Fruit fly (Drosophila melanogaster) whole organism, embryonic: ENCODE data around the gene CG10137.

ENCODE experiments used
- Awh ChIP-seq: fragments of 200-800 bp; sonication (Bioruptor generic); IDR thresholded peaks from 2 replicates; pipeline ENCODE4, ENCODE4 v1.3.6; 2022; ENCODE audit warnings: missing biosample characterization, missing genetic modification characterization
- Bgb ChIP-seq: fragments of 200-800 bp; sonication (Bioruptor generic); IDR thresholded peaks from 2 replicates; pipeline ENCODE4 v1.3.6; 2022; ENCODE audit warnings: missing biosample characterization, missing genetic modification characterization; ENCODE audit not compliant: partially characterized antibody
- Blimp-1 ChIP-seq: fragments of 200-800 bp; sonication (Bioruptor generic); optimal IDR thresholded peaks from 3 replicates; lab custom pipeline; 2018; ENCODE audit warnings: missing biosample characterization, missing genetic modification characterization, mild to moderate bottlenecking, moderate library complexity, missing genetic modification reagents
- CG11696 ChIP-seq: fragments of 200-800 bp; sonication (Bioruptor generic); IDR thresholded peaks from 2 replicates; pipeline ENCODE4 v1.3.6; 2022; ENCODE audit warnings: missing biosample characterization, missing genetic modification characterization
- CG14667 ChIP-seq: fragments of 200-800 bp; sonication (Bioruptor generic); IDR thresholded peaks from 2 replicates; pipeline ENCODE4 v1.3.6; 2022; ENCODE audit warnings: missing biosample characterization, missing genetic modification characterization
- CG15073 ChIP-seq: fragments of 200-800 bp; sonication (Bioruptor generic); optimal IDR thresholded peaks from 2 replicates; lab custom pipeline; 2016; ENCODE audit warnings: missing biosample characterization, missing genetic modification characterization
- CG1602 ChIP-seq: fragments of 200-800 bp; sonication (Bioruptor generic); optimal IDR thresholded peaks from 3 replicates; lab custom pipeline; 2016; ENCODE audit warnings: missing biosample characterization, missing genetic modification characterization
- CG2129 ChIP-seq: fragments of 200-800 bp; sonication (Bioruptor generic); IDR thresholded peaks from 2 replicates; pipeline ENCODE4 v1.3.6; 2022; ENCODE audit warnings: missing biosample characterization, missing genetic modification characterization; ENCODE audit not compliant: partially characterized antibody
- CG32532 ChIP-seq: fragments of 200-800 bp; sonication (Bioruptor generic); IDR thresholded peaks from 2 replicates; pipeline ENCODE4 v1.3.6; 2022; ENCODE audit warnings: missing biosample characterization, missing genetic modification characterization
- CG3847 ChIP-seq: fragments of 200-800 bp; sonication (Bioruptor generic); IDR thresholded peaks from 2 replicates; pipeline ENCODE4 v1.3.6; 2022; ENCODE audit warnings: missing biosample characterization, missing genetic modification characterization
- CG4424 ChIP-seq: fragments of 200-800 bp; sonication (Bioruptor generic); optimal IDR thresholded peaks from 3 replicates; lab custom pipeline; 2016; ENCODE audit warnings: missing biosample characterization, missing genetic modification characterization
- CG4854 ChIP-seq: fragments of 200-800 bp; sonication (Bioruptor generic); optimal IDR thresholded peaks from 2 replicates; lab custom pipeline; 2016; ENCODE audit warnings: missing biosample characterization, missing genetic modification characterization, inconsistent platforms
- CG6175 ChIP-seq: fragments of 200-800 bp; sonication (Bioruptor generic); IDR thresholded peaks from 3 replicates; pipeline ENCODE4 v1.3.6; 2022; ENCODE audit warnings: missing biosample characterization, missing genetic modification characterization
- CG6813 ChIP-seq: fragments of 200-800 bp; sonication (Bioruptor generic); optimal IDR thresholded peaks from 2 replicates; lab custom pipeline; 2017; ENCODE audit warnings: missing biosample characterization, missing genetic modification characterization, mild to moderate bottlenecking, moderate library complexity, missing genetic modification reagents
- CG9817 ChIP-seq: fragments of 200-800 bp; sonication (Bioruptor generic); optimal IDR thresholded peaks from 2 replicates; lab custom pipeline; 2018; ENCODE audit warnings: missing biosample characterization, mild to moderate bottlenecking, missing genetic modification characterization, moderate library complexity
- Fer2 ChIP-seq: fragments of 200-800 bp; sonication (Bioruptor generic); optimal IDR thresholded peaks from 2 replicates; lab custom pipeline; 2018; ENCODE audit warnings: missing biosample characterization, mild to moderate bottlenecking, missing genetic modification characterization, moderate library complexity
- Gug ChIP-seq: fragments of 200-800 bp; sonication (Bioruptor generic); IDR thresholded peaks from 4 replicates; pipeline ENCODE4 v1.3.6; 2022; ENCODE audit warnings: missing biosample characterization, missing genetic modification characterization
- HHEX ChIP-seq: fragments of 200-800 bp; sonication (Bioruptor generic); optimal IDR thresholded peaks from 3 replicates; lab custom pipeline; 2017; ENCODE audit warnings: missing biosample characterization, mild to moderate bottlenecking, missing genetic modification characterization, missing genetic modification reagents
- HmgZ ChIP-seq: fragments of 200-800 bp; sonication (Bioruptor generic); optimal IDR thresholded peaks from 2 replicates; lab custom pipeline; 2018; ENCODE audit warnings: missing biosample characterization, mild to moderate bottlenecking, missing genetic modification characterization
- Hr51 ChIP-seq, 2 experiments: fragments of 200-800 bp; sonication (Bioruptor generic); optimal IDR thresholded peaks; 2 replicates in 1 of 2; 3 replicates in 1 of 2; lab custom pipeline; 2016 to 2018; ENCODE audit warnings: missing biosample characterization in 2 of 2, missing genetic modification characterization in 2 of 2, mild to moderate bottlenecking in 1 of 2, moderate library complexity in 1 of 2
- MBD-R2 ChIP-seq: fragments of 200-800 bp; sonication (Bioruptor generic); IDR thresholded peaks from 2 replicates; pipeline ENCODE4 v1.3.6; 2022; ENCODE audit warnings: missing biosample characterization, missing genetic modification characterization
- Myb ChIP-seq: fragments of 200-800 bp; sonication (Bioruptor generic); optimal IDR thresholded peaks from 2 replicates; lab custom pipeline; 2016; ENCODE audit warnings: missing biosample characterization, missing genetic modification characterization
- Nf-YA ChIP-seq: fragments of 200-800 bp; sonication (Bioruptor generic); IDR thresholded peaks from 2 replicates; pipeline ENCODE4 v1.3.6; 2022; ENCODE audit warnings: missing biosample characterization, missing genetic modification characterization
- Nf-YC ChIP-seq: fragments of 200-800 bp; optimal IDR thresholded peaks from 3 replicates; lab custom pipeline; 2019; ENCODE audit warnings: missing biosample characterization, mild to moderate bottlenecking, missing genetic modification characterization, moderate library complexity
- Poxn ChIP-seq: fragments of 200-800 bp; sonication (Bioruptor generic); IDR thresholded peaks from 2 replicates; pipeline ENCODE4 v1.3.6; 2022; ENCODE audit warnings: missing biosample characterization, missing genetic modification characterization
- ap ChIP-seq: fragments of 200-800 bp; sonication (Bioruptor generic); IDR thresholded peaks from 2 replicates; pipeline ENCODE4 v1.3.6; 2022; ENCODE audit warnings: missing biosample characterization, missing genetic modification characterization
- bsh ChIP-seq, 2 experiments: fragments of 200-800 bp; sonication (Bioruptor generic); optimal IDR thresholded peaks; 2 replicates each; lab custom pipeline; 2017 to 2018; ENCODE audit warnings: mild to moderate bottlenecking in 2 of 2, missing biosample characterization in 2 of 2, missing genetic modification characterization in 2 of 2, moderate library complexity in 1 of 2
- cad ChIP-seq: fragments of >200 bp; optimal IDR thresholded peaks from 2 replicates; lab custom pipeline; 2017; ENCODE audit warnings: missing biosample characterization, missing genetic modification characterization
- corto ChIP-seq: fragments of 200-800 bp; sonication (Bioruptor generic); optimal IDR thresholded peaks from 2 replicates; lab custom pipeline; 2016; ENCODE audit warnings: missing biosample characterization, mild to moderate bottlenecking, missing genetic modification characterization, moderate library complexity
- emc ChIP-seq: fragments of 200-800 bp; sonication (Bioruptor generic); optimal IDR thresholded peaks from 2 replicates; lab custom pipeline; 2016; ENCODE audit warnings: missing biosample characterization, missing genetic modification characterization
- ems ChIP-seq: fragments of 200-800 bp; sonication (Bioruptor generic); optimal IDR thresholded peaks from 3 replicates; lab custom pipeline; 2016; ENCODE audit warnings: missing biosample characterization, missing genetic modification characterization
- esg ChIP-seq: fragments of 200-800 bp; sonication (Bioruptor generic); conservative IDR thresholded peaks from 2 replicates; pipeline ENCODE4 v1.3.6; 2022; ENCODE audit warnings: missing biosample characterization, missing genetic modification characterization
- ftz-f1 ChIP-seq: fragments of 200-800 bp; sonication (Bioruptor generic); optimal IDR thresholded peaks from 2 replicates; lab custom pipeline; 2016; ENCODE audit warnings: missing biosample characterization, missing genetic modification characterization
- gt ChIP-seq: fragments of 200-800 bp; sonication (Bioruptor generic); IDR thresholded peaks from 2 replicates; pipeline ENCODE4 v1.3.6; 2022; ENCODE audit warnings: missing biosample characterization, missing genetic modification characterization
- hb ChIP-seq: fragments of 200-800 bp; sonication (Bioruptor generic); IDR thresholded peaks from 3 replicates; pipeline ENCODE4 v1.3.6; 2022; ENCODE audit warnings: missing biosample characterization, missing genetic modification characterization; ENCODE audit not compliant: partially characterized antibody
- hth ChIP-seq: fragments of >200 bp; optimal IDR thresholded peaks from 2 replicates; lab custom pipeline; 2017; ENCODE audit warnings: inconsistent platforms
- peb ChIP-seq: fragments of 200-800 bp; sonication (Bioruptor generic); IDR thresholded peaks from 2 replicates; pipeline ENCODE4 v1.3.6; 2022; ENCODE audit warnings: missing biosample characterization, missing genetic modification characterization
- ro ChIP-seq: fragments of 200-800 bp; sonication (Bioruptor generic); IDR thresholded peaks from 2 replicates; pipeline ENCODE4 v1.3.6; 2022; ENCODE audit warnings: missing biosample characterization, missing genetic modification characterization
- salm ChIP-seq: fragments of 200-800 bp; sonication (Bioruptor generic); optimal IDR thresholded peaks from 2 replicates; lab custom pipeline; 2018; ENCODE audit warnings: missing biosample characterization, mild to moderate bottlenecking, missing genetic modification characterization
- sens ChIP-seq: fragments of 200-800 bp; sonication (Bioruptor generic); peaks from one replicate; lab custom pipeline; 2016; ENCODE audit warnings: missing biosample characterization, missing genetic modification characterization
- shn ChIP-seq: fragments of 200-800 bp; sonication (Bioruptor generic); optimal IDR thresholded peaks from 3 replicates; lab custom pipeline; 2016; ENCODE audit warnings: missing biosample characterization, missing genetic modification characterization
- sima ChIP-seq: fragments of 200-800 bp; sonication (Bioruptor generic); optimal IDR thresholded peaks from 2 replicates; lab custom pipeline; 2016; ENCODE audit warnings: missing biosample characterization, missing genetic modification characterization
- slp2 ChIP-seq: fragments of 200-800 bp; sonication (Bioruptor generic); optimal IDR thresholded peaks from 2 replicates; lab custom pipeline; 2016; ENCODE audit warnings: missing biosample characterization, missing genetic modification characterization
- so ChIP-seq: fragments of 200-800 bp; sonication (Bioruptor generic); IDR thresholded peaks from 3 replicates; pipeline ENCODE4 v1.3.6; 2022; ENCODE audit warnings: missing biosample characterization, missing genetic modification characterization
- sqz ChIP-seq: fragments of 200-800 bp; sonication (Bioruptor generic); optimal IDR thresholded peaks from 3 replicates; lab custom pipeline; 2018; ENCODE audit warnings: missing biosample characterization, mild to moderate bottlenecking, missing genetic modification characterization
- ssp ChIP-seq: fragments of 200-800 bp; sonication (Bioruptor generic); IDR thresholded peaks from 2 replicates; pipeline ENCODE4 v1.3.6; 2022; ENCODE audit warnings: missing biosample characterization, missing genetic modification characterization
- stwl ChIP-seq: fragments of 200-800 bp; sonication (Bioruptor generic); optimal IDR thresholded peaks from 3 replicates; lab custom pipeline; 2018; ENCODE audit warnings: missing biosample characterization, mild to moderate bottlenecking, missing genetic modification characterization, moderate library complexity
- tio ChIP-seq: fragments of 200-800 bp; sonication (Bioruptor generic); optimal IDR thresholded peaks from 2 replicates; lab custom pipeline; 2017; ENCODE audit warnings: missing biosample characterization, missing genetic modification characterization, inconsistent platforms
- tll ChIP-seq, 2 experiments: fragments of 200-800 bp in 1 of 2; fragments of >200 bp in 1 of 2; sonication (Bioruptor generic) in 1 of 2; optimal IDR thresholded peaks; 2 replicates each; lab custom pipeline; 2017 to 2019; ENCODE audit warnings: missing biosample characterization in 2 of 2, missing genetic modification characterization in 2 of 2, mild to moderate bottlenecking in 1 of 2, moderate library complexity in 1 of 2
- usp ChIP-seq: fragments of >200 bp; optimal IDR thresholded peaks from 2 replicates; lab custom pipeline; 2017; ENCODE audit warnings: missing biosample characterization, missing genetic modification characterization
- vvl ChIP-seq: fragments of 200-800 bp; sonication (Bioruptor generic); IDR thresholded peaks from 2 replicates; pipeline ENCODE4 v1.3.6; 2022; ENCODE audit warnings: missing biosample characterization, missing genetic modification characterization

The CG10137 gene

DNA sequence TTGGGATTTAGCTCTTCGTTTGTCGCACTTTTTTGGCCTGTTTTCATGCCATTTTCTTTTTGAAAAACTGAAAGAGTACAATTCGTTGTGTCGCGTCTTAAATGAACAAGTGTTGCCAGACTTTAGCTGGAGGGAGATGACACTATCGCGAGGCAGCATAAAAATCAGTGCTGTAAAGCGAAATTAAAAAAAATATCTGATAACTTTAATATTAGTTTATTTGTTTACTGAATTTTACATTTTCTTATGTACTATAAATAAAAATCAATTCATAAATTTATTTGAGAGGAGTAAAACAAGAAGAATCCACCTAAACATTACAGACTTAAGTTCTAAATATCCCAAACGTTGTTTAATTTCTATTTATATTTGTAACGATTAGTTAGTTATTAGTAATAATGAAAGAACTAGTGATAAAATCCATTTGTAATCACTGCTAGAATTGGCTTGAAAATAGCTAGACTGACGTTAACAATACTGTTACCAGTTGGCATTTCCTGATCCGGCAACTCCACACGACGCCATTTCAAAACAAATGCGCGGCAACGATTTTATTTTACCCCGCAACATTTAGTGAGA lies 50.8 kb downstream of the CG10137 start, which contains the start of the genes spi and msb1l (continued):
- TF ChIP-seq hb (GFP tag; lab: Robert Waterston, UW) (no peak), HmgZ (peak; percentile 15), Awh (no peak), shn (GFP tag; lab: Kevin White, UChicago) (no peak), usp (no peak), salm (tag; lab: Kevin White, UChicago) (no peak), Poxn (no peak), sqz (no peak), ap (GFP tag; lab: Robert Waterston, UW) (no peak), CG2129 (GFP tag; lab: Robert Waterston, UW) (peak; percentile 20; the same call in 1 of the 2 replicates), so (GFP tag; lab: Robert Waterston, UW) (no peak), CG32532 (peak; percentile 63), Hr51 (GFP tag; optimal IDR thresholded peaks at IDR 0.05; lab: Kevin White, UChicago) (peak in 1 of 2 experiments; percentile 45), bsh (GFP tag; optimal IDR thresholded peaks at IDR 0.05; lab: Kevin White, UChicago) (peak in 1 of 2 experiments; percentile 15), Fer2 (tag; lab: Kevin White, UChicago) (peak; percentile 42), MBD-R2 (no peak; the same call in 1 of the 2 replicates), HHEX (peak; percentile 4), CG4854 (GFP tag; lab: Kevin White, UChicago) (no peak), stwl (tag; lab: Kevin White, UChicago) (peak; percentile 72), Nf-YC (tag; lab: Kevin White, UChicago) (peak; percentile 67), Blimp-1 (peak; percentile 22), CG15073 (no peak), CG14667 (GFP tag; lab: Robert Waterston, UW) (0 out of 2 replicates have a peak, but pooled peaks have one; percentile 22), Bgb (GFP tag; lab: Robert Waterston, UW) (no peak), Nf-YA (GFP tag; lab: Robert Waterston, UW) (no peak), peb (GFP tag; lab: Robert Waterston, UW) (0 out of 2 replicates have a peak, but pooled peaks have one; percentile 7), gt (GFP tag; lab: Robert Waterston, UW) (no peak), corto (GFP tag; lab: Kevin White, UChicago) (no peak), tll (GFP tag; optimal IDR thresholded peaks at IDR 0.05; lab: Kevin White, UChicago) (peak in 1 of 2 experiments; percentile 8), ems (no peak), emc (GFP tag; lab: Kevin White, UChicago) (no peak), tio (GFP tag; lab: Kevin White, UChicago) (no peak), CG6813 (no peak), CG4424 (GFP tag; lab: Kevin White, UChicago) (peak; percentile 65), vvl (GFP tag; lab: Robert Waterston, UW) (no peak; the same call in 1 of the 2 replicates), sima (GFP tag; lab: Kevin White, UChicago) (no peak), Gug (GFP tag; lab: Robert Waterston, UW) (0 out of 4 replicates have a peak, but pooled peaks have one; percentile 4), ro (GFP tag; lab: Robert Waterston, UW) (no peak), ftz-f1 (no peak), hth (lab: Kevin White, UChicago) (no peak), ssp (GFP tag; lab: Robert Waterston, UW) (0 out of 2 replicates have a peak, but pooled peaks have one; percentile 36), cad (GFP tag; lab: Kevin White, UChicago) (no peak), CG9817 (tag; lab: Kevin White, UChicago) (peak; percentile 65), CG6175 (GFP tag; lab: Robert Waterston, UW) (no peak), esg (no peak), sens (GFP tag; lab: Kevin White, UChicago) (peak; percentile 82), CG3847 (GFP tag; lab: Robert Waterston, UW) (peak; percentile 79), CG11696 (GFP tag; lab: Robert Waterston, UW) (no peak), slp2 (no peak), Myb (GFP tag; lab: Kevin White, UChicago) (peak; percentile 44), CG1602 (GFP tag; lab: Kevin White, UChicago) (peak; percentile 63)
